Worm (Caenorhabditis elegans) whole organism, dauer: ENCODE measurements around the gene ZK354.3.

Experiments used
- unc-62 ChIP-seq: sonication (generic microtip); optimal IDR thresholded peaks from 2 replicates; lab custom pipeline; 2017; ENCODE audit warnings: missing biosample characterization, missing genetic modification reagents, missing genetic modification characterization

Gene ZK354.3

ce11 chrIV:5354564-5354963, 44.7 kb downstream of the ZK354.3 start:
- TF ChIP-seq unc-62 (GFP tag; lab: Kevin White, UChicago): no peak

- TF ChIP-seq unc-62 (GFP tag; lab: Kevin White, UChicago): no peak
Measured at ce11 chrIV:5360533-5360932, 50.7 kb downstream of the ZK354.3 start, which contains the start of gene F41H10.5. F41H10.5 (plus strand) TSS chrIV:5360907.
